Worm (Caenorhabditis elegans) whole organism, L2 larva: Measurements from ENCODE around the gene bath-39.

ENCODE experiments used
- R02D3.7 ChIP-seq: fragments of 150-350 bp; optimal IDR thresholded peaks from 2 replicates; lab custom pipeline; 2014; ENCODE audit warnings: missing biosample characterization, missing genetic modification characterization
- Y55F3AM.14 ChIP-seq: fragments of 200-800 bp; sonication (Bioruptor generic); optimal IDR thresholded peaks from 2 replicates; lab custom pipeline; 2018; ENCODE audit warnings: mild to moderate bottlenecking, missing genetic modification characterization, missing compliant biosample characterization
- ZK546.5 ChIP-seq: sonication (generic microtip); optimal IDR thresholded peaks from 2 replicates; lab custom pipeline; 2017; ENCODE audit warnings: missing biosample characterization, missing genetic modification characterization
- alr-1 ChIP-seq: fragments of 150-350 bp; optimal IDR thresholded peaks from 2 replicates; lab custom pipeline; 2014; ENCODE audit warnings: missing biosample characterization, missing genetic modification characterization
- aly-2 ChIP-seq: fragments of 150-350 bp; optimal IDR thresholded peaks from 2 replicates; lab custom pipeline; 2014; ENCODE audit warnings: missing biosample characterization, missing genetic modification characterization
- blmp-1 ChIP-seq: sonication (generic microtip); optimal IDR thresholded peaks from 2 replicates; lab custom pipeline; 2017; ENCODE audit warnings: missing genetic modification characterization, mild to moderate bottlenecking, missing compliant biosample characterization, antibody characterized with exemption, moderate library complexity; ENCODE audit not compliant: insufficient read depth
- ceh-82 ChIP-seq: fragments of 150-350 bp; optimal IDR thresholded peaks from 2 replicates; lab custom pipeline; 2014; ENCODE audit warnings: missing biosample characterization, missing genetic modification characterization
- crh-2 ChIP-seq: sonication (generic microtip); optimal IDR thresholded peaks from 2 replicates; lab custom pipeline; 2017; ENCODE audit warnings: missing biosample characterization, missing genetic modification characterization
- dmd-4 ChIP-seq: sonication (generic microtip); optimal IDR thresholded peaks from 2 replicates; lab custom pipeline; 2017; ENCODE audit warnings: missing biosample characterization, missing genetic modification characterization
- egl-27 ChIP-seq: sonication (generic microtip); optimal IDR thresholded peaks from 3 replicates; lab custom pipeline; 2017; ENCODE audit warnings: missing biosample characterization, missing genetic modification reagents, missing genetic modification characterization
- elt-1 ChIP-seq: fragments of 150-350 bp; optimal IDR thresholded peaks from 2 replicates; lab custom pipeline; 2014; ENCODE audit warnings: missing biosample characterization, missing genetic modification characterization
- elt-3 ChIP-seq: sonication (generic microtip); optimal IDR thresholded peaks from 2 replicates; lab custom pipeline; 2017; ENCODE audit warnings: missing biosample characterization, missing genetic modification characterization
- fos-1 ChIP-seq: fragments of 150-350 bp; optimal IDR thresholded peaks from 2 replicates; lab custom pipeline; 2014; ENCODE audit warnings: missing biosample characterization, missing genetic modification characterization
- gmeb-1 ChIP-seq: fragments of 150-350 bp; optimal IDR thresholded peaks from 2 replicates; lab custom pipeline; 2014; ENCODE audit warnings: missing biosample characterization, missing genetic modification characterization
- lin-39 ChIP-seq: fragments of 150-350 bp; optimal IDR thresholded peaks from 2 replicates; lab custom pipeline; 2014; ENCODE audit warnings: missing biosample characterization, missing genetic modification reagents, missing genetic modification characterization
- lsy-2 ChIP-seq, 2 experiments: fragments of 150-350 bp in 1 of 2; sonication (generic microtip) in 1 of 2; optimal IDR thresholded peaks; 2 replicates each; lab custom pipeline; 2014 to 2017; ENCODE audit warnings: missing biosample characterization in 2 of 2, missing genetic modification characterization in 2 of 2
- mab-5 ChIP-seq: fragments of 150-350 bp; optimal IDR thresholded peaks from 2 replicates; lab custom pipeline; 2014; ENCODE audit warnings: missing biosample characterization, missing genetic modification characterization
- mbf-1 ChIP-seq: sonication (generic microtip); optimal IDR thresholded peaks from 2 replicates; lab custom pipeline; 2017; ENCODE audit warnings: missing biosample characterization, missing genetic modification characterization
- nhr-11 ChIP-seq: fragments of 150-350 bp; optimal IDR thresholded peaks from 2 replicates; lab custom pipeline; 2014; ENCODE audit warnings: missing biosample characterization, missing genetic modification characterization
- nhr-12 ChIP-seq: fragments of 150-350 bp; optimal IDR thresholded peaks from 2 replicates; lab custom pipeline; 2014; ENCODE audit warnings: missing biosample characterization, missing genetic modification characterization
- nhr-129 ChIP-seq: fragments of 150-350 bp; optimal IDR thresholded peaks from 2 replicates; lab custom pipeline; 2014; ENCODE audit warnings: missing biosample characterization, missing genetic modification characterization
- nhr-237 ChIP-seq: fragments of 150-350 bp; optimal IDR thresholded peaks from 2 replicates; lab custom pipeline; 2014; ENCODE audit warnings: missing biosample characterization, missing genetic modification characterization
- nhr-25 ChIP-seq: fragments of 150-350 bp; sonication (generic microtip); optimal IDR thresholded peaks from 3 replicates; lab custom pipeline; 2014; ENCODE audit warnings: missing biosample characterization, missing genetic modification characterization
- nhr-6 ChIP-seq: fragments of 150-350 bp; optimal IDR thresholded peaks from 2 replicates; lab custom pipeline; 2014; ENCODE audit warnings: missing biosample characterization, missing genetic modification characterization
- nhr-77 ChIP-seq: fragments of 150-350 bp; optimal IDR thresholded peaks from 2 replicates; lab custom pipeline; 2014; ENCODE audit warnings: missing biosample characterization, missing genetic modification characterization
- sem-4 ChIP-seq: fragments of 150-350 bp; optimal IDR thresholded peaks from 2 replicates; lab custom pipeline; 2014; ENCODE audit warnings: missing biosample characterization, missing genetic modification reagents, missing genetic modification characterization
- skn-1 ChIP-seq: sonication (generic microtip); optimal IDR thresholded peaks from 2 replicates; lab custom pipeline; 2017; ENCODE audit warnings: missing biosample characterization, missing genetic modification characterization
- sma-3 ChIP-seq: sonication (generic microtip); optimal IDR thresholded peaks from 2 replicates; lab custom pipeline; 2016; ENCODE audit warnings: missing genetic modification reagents, missing genetic modification characterization, missing compliant biosample characterization
- sma-9 ChIP-seq, 2 experiments: fragments of 150-350 bp in 1 of 2; sonication (generic microtip) in 1 of 2; optimal IDR thresholded peaks; 2 replicates each; lab custom pipeline; 2014 to 2016; ENCODE audit warnings: missing genetic modification characterization in 2 of 2, mild to moderate bottlenecking in 1 of 2, missing biosample characterization in 1 of 2, missing compliant biosample characterization in 1 of 2, missing genetic modification reagents in 1 of 2, moderate library complexity in 1 of 2
- snpc-4 ChIP-seq: fragments of 150-350 bp; optimal IDR thresholded peaks from 2 replicates; lab custom pipeline; 2014; ENCODE audit warnings: missing biosample characterization, missing genetic modification characterization
- unc-39 ChIP-seq: fragments of 150-350 bp; optimal IDR thresholded peaks from 2 replicates; lab custom pipeline; 2014; ENCODE audit warnings: missing biosample characterization, missing genetic modification characterization
- unc-55 ChIP-seq: fragments of 150-350 bp; sonication (generic microtip); optimal IDR thresholded peaks from 3 replicates; lab custom pipeline; 2014; ENCODE audit warnings: missing biosample characterization, missing genetic modification reagents, missing genetic modification characterization
- unc-62 ChIP-seq: fragments of 150-350 bp; optimal IDR thresholded peaks from 2 replicates; lab custom pipeline; 2014; ENCODE audit warnings: missing biosample characterization, missing genetic modification reagents, missing genetic modification characterization
- ztf-4 ChIP-seq: fragments of 150-350 bp; optimal IDR thresholded peaks from 2 replicates; lab custom pipeline; 2014; ENCODE audit warnings: missing biosample characterization, missing genetic modification characterization

The bath-39 gene

DNA sequence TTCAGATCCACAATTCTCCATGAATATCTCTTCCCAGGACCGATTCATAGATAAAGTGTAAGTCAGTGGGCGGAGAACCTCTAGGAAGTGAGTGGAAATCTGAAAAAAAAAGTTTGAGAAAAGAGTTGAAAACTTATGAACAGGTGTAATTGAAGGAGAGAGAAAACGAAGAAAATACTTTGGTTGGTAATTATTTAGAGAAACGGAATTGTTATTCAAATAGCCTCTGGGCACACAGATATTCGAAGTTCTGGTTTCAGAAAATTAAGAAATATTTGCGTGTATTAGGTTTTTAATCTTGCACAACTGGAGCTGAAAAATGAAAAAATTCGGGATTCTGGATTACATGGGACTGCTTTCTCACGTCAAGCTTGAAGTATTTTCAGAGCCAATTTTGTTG, 20.5 kb downstream of the bath-39 start, which contains the start of gene T10G3.2:
Gene T10G3.2, minus strand, starts transcription at position 101 of the 400 bp plus-strand sequence.
- no peak for TF ChIP-seq crh-2 (tag; lab: Kevin White, UChicago)
- TF ChIP-seq sem-4 = no peak
- TF ChIP-seq nhr-6 (tag; lab: Kevin White, UChicago) = no peak
- TF ChIP-seq unc-55 = no peak
- TF ChIP-seq egl-27 (tag; lab: Kevin White, UChicago) = no peak
- no peak for TF ChIP-seq blmp-1
- no peak for TF ChIP-seq R02D3.7 (tag; lab: Kevin White, UChicago)
- no peak for TF ChIP-seq snpc-4 (tag; lab: Kevin White, UChicago)
- no peak for TF ChIP-seq nhr-12
- TF ChIP-seq fos-1 (tag; lab: Kevin White, UChicago) = no peak
- no peak for TF ChIP-seq nhr-77 (tag; lab: Kevin White, UChicago)
- no peak for TF ChIP-seq ceh-82
- no peak for TF ChIP-seq elt-1
- no peak for TF ChIP-seq mbf-1 (tag; lab: Kevin White, UChicago)
- TF ChIP-seq unc-62 (GFP tag; lab: Kevin White, UChicago) = no peak

- TF ChIP-seq nhr-12 (no peak), sem-4 (no peak), ztf-4 (tag; lab: Kevin White, UChicago) (no peak), unc-62 (GFP tag; lab: Kevin White, UChicago) (no peak), aly-2 (no peak), alr-1 (no peak), lin-39 (tag; lab: Kevin White, UChicago) (no peak), ceh-82 (no peak)
Measured at ce11 chrV:13484339-13484738, 25.1 kb downstream of the bath-39 start, which contains the start of gene T10G3.4. Gene T10G3.4, minus strand, starts transcription at chrV:13484439.

DNA sequence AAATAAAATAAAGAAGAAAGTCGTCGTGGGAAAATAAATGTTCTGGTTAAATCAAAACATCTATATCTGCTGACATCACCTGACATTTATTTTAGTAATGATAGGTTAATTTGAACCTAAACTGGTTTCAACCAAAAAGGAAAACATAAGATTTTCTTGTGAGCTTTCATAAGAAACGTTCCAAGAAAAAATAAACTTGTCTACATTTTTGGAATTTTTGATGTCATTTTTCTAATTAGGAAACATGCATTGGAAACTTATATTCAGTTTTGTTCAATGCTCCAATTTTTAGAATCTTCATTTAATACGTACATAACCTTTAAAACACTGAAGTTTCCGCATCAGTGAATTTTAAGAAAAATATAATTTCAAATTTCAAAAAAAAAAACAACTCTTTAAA, 26.5 kb downstream of the bath-39 start:
- TF ChIP-seq sma-3 (GFP tag; lab: Kevin White, UChicago) (no peak), unc-39 (no peak), nhr-25 (tag; lab: Kevin White, UChicago) (no peak), nhr-237 (tag; lab: Kevin White, UChicago) (no peak), nhr-6 (tag; lab: Kevin White, UChicago) (no peak), gmeb-1 (tag; lab: Kevin White, UChicago) (no peak), lin-39 (tag; lab: Kevin White, UChicago) (no peak), Y55F3AM.14 (GFP tag; lab: Kevin White, UChicago) (no peak), nhr-11 (no peak), ceh-82 (no peak), egl-27 (tag; lab: Kevin White, UChicago) (no peak), crh-2 (tag; lab: Kevin White, UChicago) (no peak), dmd-4 (no peak), ZK546.5 (tag; lab: Kevin White, UChicago) (no peak), blmp-1 (no peak), snpc-4 (tag; lab: Kevin White, UChicago) (no peak)

ce11 chrV:13488297-13488803, 29.1 kb downstream of the bath-39 start:
- TF ChIP-seq skn-1 (tag; lab: Kevin White, UChicago) (no peak), snpc-4 (tag; lab: Kevin White, UChicago) (no peak), mab-5 (tag; lab: Kevin White, UChicago) (no peak), nhr-6 (tag; lab: Kevin White, UChicago) (no peak), fos-1 (tag; lab: Kevin White, UChicago) (no peak), nhr-25 (tag; lab: Kevin White, UChicago) (peak; percentile 44), alr-1 (no peak), nhr-77 (tag; lab: Kevin White, UChicago) (no peak), nhr-129 (tag; lab: Kevin White, UChicago) (no peak), egl-27 (tag; lab: Kevin White, UChicago) (no peak), blmp-1 (peak; percentile 20), nhr-237 (tag; lab: Kevin White, UChicago) (no peak), unc-55 (no peak), lsy-2 (tag; optimal IDR thresholded peaks at IDR 0.05; lab: Kevin White, UChicago) (no peak), elt-3 (tag; lab: Kevin White, UChicago) (no peak), sma-9 (GFP tag; optimal IDR thresholded peaks at IDR 0.05; lab: Kevin White, UChicago) (peak; percentile 46), sma-9 (tag; optimal IDR thresholded peaks at IDR 0.05; lab: Kevin White, UChicago) (no peak), lin-39 (tag; lab: Kevin White, UChicago) (no peak)
